Fruit fly (Drosophila melanogaster) whole organism, pupa: ENCODE results near the gene Acp32CD.

Experiments used
- CG10348 ChIP-seq: fragments of 200-800 bp; sonication (Bioruptor generic); IDR thresholded peaks from 2 replicates; pipeline ENCODE4 v1.3.6; 2022; ENCODE audit warnings: missing biosample characterization, missing genetic modification characterization
- CG12605 ChIP-seq: fragments of 200-800 bp; sonication (Bioruptor generic); IDR thresholded peaks from 2 replicates; pipeline ENCODE4 v1.3.6; 2022; ENCODE audit warnings: missing biosample characterization, missing genetic modification characterization
- CG13204 ChIP-seq: fragments of 200-800 bp; sonication (Bioruptor generic); optimal IDR thresholded peaks from 2 replicates; lab custom pipeline; 2018; ENCODE audit warnings: missing biosample characterization, mild to moderate bottlenecking, missing genetic modification characterization, moderate library complexity
- CG14655 ChIP-seq: fragments of 200-800 bp; sonication (Bioruptor generic); optimal IDR thresholded peaks from 3 replicates; lab custom pipeline; 2017; ENCODE audit warnings: mild to moderate bottlenecking, missing biosample characterization, missing genetic modification reagents, missing genetic modification characterization
- CG15710 ChIP-seq: fragments of 200-800 bp; sonication (Bioruptor generic); optimal IDR thresholded peaks from 2 replicates; lab custom pipeline; 2018; ENCODE audit warnings: missing biosample characterization, mild to moderate bottlenecking, missing genetic modification characterization, moderate library complexity
- CG17806 ChIP-seq: fragments of 200-800 bp; sonication (Bioruptor generic); optimal IDR thresholded peaks from 2 replicates; lab custom pipeline; 2018; ENCODE audit warnings: missing biosample characterization, mild to moderate bottlenecking, missing genetic modification characterization, moderate library complexity
- CG32121 ChIP-seq: fragments of 200-800 bp; sonication (Bioruptor generic); IDR thresholded peaks from 2 replicates; pipeline ENCODE4 v1.3.6; 2022; ENCODE audit warnings: missing biosample characterization, missing genetic modification characterization
- CG34367 ChIP-seq: fragments of 200-800 bp; sonication (Bioruptor generic); optimal IDR thresholded peaks from 2 replicates; lab custom pipeline; 2018; ENCODE audit warnings: missing biosample characterization, mild to moderate bottlenecking, missing genetic modification characterization
- CG4496 ChIP-seq: fragments of 200-800 bp; sonication (Bioruptor generic); IDR thresholded peaks from 3 replicates; pipeline ENCODE4 v1.3.6; 2022; ENCODE audit warnings: missing biosample characterization, missing genetic modification characterization
- CG8159 ChIP-seq: fragments of 200-800 bp; sonication (Bioruptor generic); optimal IDR thresholded peaks from 3 replicates; lab custom pipeline; 2018; ENCODE audit warnings: missing biosample characterization, mild to moderate bottlenecking, missing genetic modification characterization, moderate library complexity
- CG8301 ChIP-seq: fragments of 200-800 bp; sonication (Bioruptor generic); optimal IDR thresholded peaks from 2 replicates; lab custom pipeline; 2018; ENCODE audit warnings: missing biosample characterization, mild to moderate bottlenecking, missing genetic modification characterization
- CG9948 ChIP-seq: fragments of 200-800 bp; sonication (Bioruptor generic); optimal IDR thresholded peaks from 2 replicates; lab custom pipeline; 2018; ENCODE audit warnings: missing biosample characterization, mild to moderate bottlenecking, missing genetic modification characterization, moderate library complexity
- D1 ChIP-seq: fragments of 200-800 bp; sonication (Bioruptor generic); optimal IDR thresholded peaks from 2 replicates; lab custom pipeline; 2018; ENCODE audit warnings: missing biosample characterization, mild to moderate bottlenecking, missing genetic modification characterization, moderate library complexity
- EcR ChIP-seq: fragments of 200-800 bp; sonication (Bioruptor generic); optimal IDR thresholded peaks from 3 replicates; lab custom pipeline; 2019; ENCODE audit warnings: missing biosample characterization, missing genetic modification characterization, mild to moderate bottlenecking, moderate library complexity, missing genetic modification reagents
- Ets98B ChIP-seq: fragments of 200-800 bp; sonication (Bioruptor generic); IDR thresholded peaks from 2 replicates; pipeline ENCODE4 v1.3.6; 2022; ENCODE audit warnings: missing biosample characterization, missing genetic modification characterization
- Pif1A ChIP-seq: fragments of 200-800 bp; sonication (Bioruptor generic); optimal IDR thresholded peaks from 3 replicates; lab custom pipeline; 2016; ENCODE audit warnings: missing biosample characterization, missing genetic modification characterization
- Pif1B ChIP-seq: fragments of 200-800 bp; sonication (Bioruptor generic); optimal IDR thresholded peaks from 3 replicates; lab custom pipeline; 2016; ENCODE audit warnings: missing biosample characterization, missing genetic modification characterization
- Snoo ChIP-seq: fragments of 200-800 bp; sonication (Bioruptor generic); optimal IDR thresholded peaks from 3 replicates; lab custom pipeline; 2017; ENCODE audit warnings: missing biosample characterization, mild to moderate bottlenecking, missing genetic modification characterization, inconsistent platforms
- fd96Ca ChIP-seq: fragments of 200-800 bp; sonication (Bioruptor generic); IDR thresholded peaks from 3 replicates; pipeline ENCODE4 v1.3.6; 2022; ENCODE audit warnings: missing biosample characterization, missing genetic modification characterization
- gl ChIP-seq: fragments of 200-800 bp; sonication (Bioruptor generic); optimal IDR thresholded peaks from 2 replicates; lab custom pipeline; 2018; ENCODE audit warnings: missing biosample characterization, mild to moderate bottlenecking, missing genetic modification characterization

The Acp32CD gene

DNA sequence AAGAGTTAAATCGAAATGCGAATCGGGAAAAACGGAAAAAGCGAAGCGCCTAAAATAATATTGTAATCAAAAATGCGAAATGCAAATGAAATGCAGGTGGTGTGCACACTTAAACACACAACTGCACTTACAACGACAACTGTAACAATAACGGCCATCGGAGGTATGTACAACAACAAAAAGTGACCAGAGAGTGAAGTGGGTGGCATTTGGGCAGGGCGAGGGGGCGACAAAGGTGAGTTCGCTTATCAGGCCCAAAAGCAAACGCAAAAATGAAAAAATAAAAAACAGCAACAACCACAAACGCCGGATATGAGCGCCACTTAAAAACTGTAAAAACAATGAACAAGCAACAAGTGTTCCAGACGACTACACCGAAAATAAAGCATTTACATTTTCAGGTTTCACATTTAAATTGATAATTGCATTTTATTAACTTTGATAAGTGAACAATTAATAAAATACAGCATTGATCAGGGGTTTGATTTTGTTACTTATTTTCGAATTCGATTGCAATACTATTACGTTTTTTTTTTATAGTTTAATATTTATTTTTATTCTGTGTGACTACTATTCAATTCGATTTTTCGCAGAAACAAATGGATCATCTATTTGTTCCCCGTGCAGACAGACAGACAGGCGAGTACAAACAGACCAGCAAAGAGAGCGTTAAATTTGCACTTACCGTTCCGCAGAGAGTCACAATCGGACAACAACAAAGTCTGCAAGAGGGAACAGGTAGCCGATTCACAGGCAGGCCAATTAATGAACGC is 49.9 kb downstream of the Acp32CD start:
- TF ChIP-seq CG14655 (GFP tag; lab: Kevin White, UChicago) (peak; percentile 39), CG10348 (GFP tag; lab: Robert Waterston, UW) (no peak), CG34367 (peak; percentile 27), Pif1B (GFP tag; lab: Kevin White, UChicago) (peak; percentile 53), CG15710 (tag; lab: Kevin White, UChicago) (peak; percentile 62), fd96Ca (no peak), CG12605 (peak; percentile 71), D1 (tag; lab: Kevin White, UChicago) (no peak), gl (no peak), CG8301 (peak; percentile 28), CG13204 (GFP tag; lab: Kevin White, UChicago) (no peak), CG9948 (tag; lab: Kevin White, UChicago) (peak; percentile 51), CG17806 (tag; lab: Kevin White, UChicago) (peak; percentile 34), CG32121 (peak; percentile 70), CG4496 (GFP tag; lab: Robert Waterston, UW) (peak; percentile 74; the same call in 2 of the 3 replicates), Pif1A (GFP tag; lab: Kevin White, UChicago) (peak; percentile 24), CG8159 (tag; lab: Kevin White, UChicago) (peak; percentile 63), EcR (GFP tag; lab: Kevin White, UChicago) (no peak), Snoo (tag; lab: Kevin White, UChicago) (peak; percentile 61), Ets98B (GFP tag; lab: Robert Waterston, UW) (peak; percentile 66)
